Fruit fly (Drosophila melanogaster): Measurements from ENCODE around the gene Kap-alpha1.

dm6 chr3L:19805895-19806294, 1.1 kb upstream of the Kap-alpha1 start, which contains the start of gene CG34116:
- no peak for TF ChIP-seq Hr38 (GFP tag; optimal IDR thresholded peaks at IDR 0.05)
- TF ChIP-seq CG6276 (GFP tag; optimal IDR thresholded peaks at IDR 0.05) = no peak
- TF ChIP-seq Sox15 (GFP tag; optimal IDR thresholded peaks at IDR 0.05) = no peak
- no peak for TF ChIP-seq Lpt (GFP tag; optimal IDR thresholded peaks at IDR 0.05)
- TF ChIP-seq Hr39 (GFP tag; optimal IDR thresholded peaks at IDR 0.05) = no peak
- TF ChIP-seq CG11294 (GFP tag; IDR thresholded peaks at IDR 0.05) = no peak
